Worm (Caenorhabditis elegans) whole organism, mixed stage, embryonic: Measurements from ENCODE around the gene grl-23.

Experiments used
- bed-3 ChIP-seq: fragments of 200-800 bp; sonication (Bioruptor generic); optimal IDR thresholded peaks from 3 replicates; lab custom pipeline; 2018; ENCODE audit warnings: mild to moderate bottlenecking, missing genetic modification characterization, moderate library complexity, missing compliant biosample characterization
- ceh-43 ChIP-seq: fragments of 200-800 bp; sonication (Bioruptor generic); optimal IDR thresholded peaks from 2 replicates; lab custom pipeline; 2018; ENCODE audit warnings: mild to moderate bottlenecking, missing genetic modification characterization, moderate library complexity, missing compliant biosample characterization
- elt-1 ChIP-seq: sonication (generic microtip); optimal IDR thresholded peaks from 2 replicates; lab custom pipeline; 2017; ENCODE audit warnings: missing genetic modification characterization, mild to moderate bottlenecking, missing compliant biosample characterization, antibody characterized with exemption, moderate library complexity, borderline replicate concordance; ENCODE audit not compliant: insufficient read depth
- elt-3 ChIP-seq: fragments of 150-350 bp; optimal IDR thresholded peaks from 2 replicates; lab custom pipeline; 2014; ENCODE audit warnings: missing biosample characterization, missing genetic modification characterization
- lsy-2 ChIP-seq: fragments of 150-350 bp; optimal IDR thresholded peaks from 2 replicates; lab custom pipeline; 2014; ENCODE audit warnings: missing biosample characterization, missing genetic modification characterization
- nhr-12 ChIP-seq: fragments of 150-350 bp; optimal IDR thresholded peaks from 2 replicates; lab custom pipeline; 2014; ENCODE audit warnings: missing biosample characterization, missing genetic modification characterization
- nhr-237 ChIP-seq: fragments of 150-350 bp; optimal IDR thresholded peaks from 2 replicates; lab custom pipeline; 2014; ENCODE audit warnings: missing biosample characterization, missing genetic modification characterization
- sptf-1 ChIP-seq: sonication (generic microtip); optimal IDR thresholded peaks from 2 replicates; lab custom pipeline; 2017; ENCODE audit warnings: mild to moderate bottlenecking, missing genetic modification characterization, moderate library complexity, missing compliant biosample characterization
- unc-120 ChIP-seq: sonication (generic microtip); optimal IDR thresholded peaks from 2 replicates; lab custom pipeline; 2017; ENCODE audit warnings: missing genetic modification characterization, missing compliant biosample characterization; ENCODE audit not compliant: poor library complexity, severe bottlenecking
- unc-39 ChIP-seq: fragments of 150-350 bp; optimal IDR thresholded peaks from 2 replicates; lab custom pipeline; 2014; ENCODE audit warnings: missing biosample characterization, missing genetic modification characterization
- ztf-11 ChIP-seq: fragments of 150-350 bp; optimal IDR thresholded peaks from 2 replicates; lab custom pipeline; 2014; ENCODE audit warnings: missing biosample characterization, missing genetic modification characterization

ce11 chrV:12583421-12583820 lies 6.7 kb upstream of the grl-23 start:
- TF ChIP-seq unc-120 (tag; lab: Kevin White, UChicago), result no peak
- TF ChIP-seq bed-3, result no peak
- TF ChIP-seq ceh-43 (GFP tag; lab: Kevin White, UChicago), result no peak
- TF ChIP-seq elt-3 (tag; lab: Kevin White, UChicago), result no peak
- TF ChIP-seq sptf-1 (tag; lab: Kevin White, UChicago), result no peak
- no peak for TF ChIP-seq elt-1 (tag; lab: Kevin White, UChicago)
- TF ChIP-seq lsy-2 (tag; lab: Kevin White, UChicago), result no peak
- TF ChIP-seq nhr-237 (tag; lab: Kevin White, UChicago), result no peak
- TF ChIP-seq unc-39 (tag; lab: Kevin White, UChicago), result no peak
- TF ChIP-seq ztf-11 (tag; lab: Kevin White, UChicago), result no peak
- TF ChIP-seq nhr-12, result no peak
